Worm (Caenorhabditis elegans) whole organism, young adult: ENCODE results near the gene crb-1.

Experiments
- B0035.1 ChIP-seq: sonication (generic microtip); optimal IDR thresholded peaks from 2 replicates; lab custom pipeline; 2016; ENCODE audit warnings: missing genetic modification characterization, mild to moderate bottlenecking, missing compliant biosample characterization, missing genotype, missing genetic modification reagents
- B0261.1 ChIP-seq: sonication (generic microtip); optimal IDR thresholded peaks from 2 replicates; lab custom pipeline; 2016; ENCODE audit warnings: mild to moderate bottlenecking, missing genetic modification characterization, moderate library complexity, missing compliant biosample characterization
- C17E4.6 ChIP-seq: fragments of 200-800 bp; sonication (Bioruptor generic); IDR thresholded peaks from 2 replicates; pipeline ENCODE4 v1.3.6; 2022; ENCODE audit warnings: missing genetic modification reagents, missing genetic modification characterization, missing compliant biosample characterization
- F10E7.11 ChIP-seq: sonication (generic microtip); optimal IDR thresholded peaks from 2 replicates; lab custom pipeline; 2017; ENCODE audit warnings: mild to moderate bottlenecking, missing genetic modification characterization, moderate library complexity, missing compliant biosample characterization
- F37B4.10 ChIP-seq: fragments of 200-800 bp; sonication (Bioruptor generic); IDR thresholded peaks from 2 replicates; pipeline ENCODE4 v1.3.6; 2022; ENCODE audit warnings: missing genetic modification characterization, missing compliant biosample characterization
- K12H6.12 ChIP-seq: fragments of 200-800 bp; sonication (Bioruptor generic); optimal IDR thresholded peaks from 2 replicates; lab custom pipeline; 2018; ENCODE audit warnings: mild to moderate bottlenecking, missing genetic modification characterization, missing compliant biosample characterization
- T26A5.8 ChIP-seq: sonication (generic microtip); optimal IDR thresholded peaks from 2 replicates; lab custom pipeline; 2016; ENCODE audit warnings: missing genetic modification characterization, missing compliant biosample characterization
- Y56A3A.18 ChIP-seq: fragments of 200-800 bp; sonication (Bioruptor generic); IDR thresholded peaks from 2 replicates; pipeline ENCODE4 v1.3.6; 2022; ENCODE audit warnings: missing genetic modification reagents, missing genetic modification characterization, missing compliant biosample characterization
- Y67H2A.10 ChIP-seq: fragments of 200-800 bp; sonication (Bioruptor generic); conservative IDR thresholded peaks from 2 replicates; pipeline ENCODE4 v1.3.6; 2022; ENCODE audit warnings: missing genetic modification reagents, missing genetic modification characterization, missing compliant biosample characterization
- Y95B8A.8 ChIP-seq: fragments of 200-800 bp; sonication (Bioruptor generic); IDR thresholded peaks from 2 replicates; pipeline ENCODE4 v1.3.6; 2022; ENCODE audit warnings: missing genetic modification reagents, missing genetic modification characterization, missing compliant biosample characterization
- ZK185.1 ChIP-seq: sonication (generic microtip); optimal IDR thresholded peaks from 2 replicates; lab custom pipeline; 2016; ENCODE audit warnings: mild to moderate bottlenecking, missing genetic modification characterization, missing compliant biosample characterization; ENCODE audit not compliant: poor library complexity, severe bottlenecking
- aptf-3 ChIP-seq: fragments of 200-800 bp; sonication (Bioruptor generic); IDR thresholded peaks from 2 replicates; pipeline ENCODE4 v1.3.6; 2022; ENCODE audit warnings: missing genetic modification characterization, missing compliant biosample characterization
- athp-1 ChIP-seq: sonication (generic microtip); optimal IDR thresholded peaks from 2 replicates; lab custom pipeline; 2017; ENCODE audit warnings: mild to moderate bottlenecking, missing genetic modification characterization, missing compliant biosample characterization
- attf-5 ChIP-seq: fragments of 200-800 bp; sonication (Bioruptor generic); optimal IDR thresholded peaks from 2 replicates; lab custom pipeline; 2018; ENCODE audit warnings: mild to moderate bottlenecking, missing genetic modification characterization, missing compliant biosample characterization
- attf-6 ChIP-seq: fragments of 200-800 bp; sonication (Bioruptor generic); IDR thresholded peaks from 2 replicates; pipeline ENCODE4 v1.3.6; 2022; ENCODE audit warnings: missing genetic modification reagents, missing genetic modification characterization, missing compliant biosample characterization
- bed-1 ChIP-seq: fragments of 200-800 bp; sonication (Bioruptor generic); IDR thresholded peaks from 2 replicates; pipeline ENCODE4 v1.3.6; 2022; ENCODE audit warnings: missing genetic modification reagents, missing genetic modification characterization, missing compliant biosample characterization
- bed-2 ChIP-seq: fragments of 200-800 bp; sonication (Bioruptor generic); IDR thresholded peaks from 2 replicates; pipeline ENCODE4 v1.3.6; 2022; ENCODE audit warnings: missing genetic modification reagents, missing genetic modification characterization, missing compliant biosample characterization
- ceh-100 ChIP-seq: fragments of 200-800 bp; sonication (Bioruptor generic); IDR thresholded peaks from 2 replicates; pipeline ENCODE4 v1.3.6; 2022; ENCODE audit warnings: missing genetic modification reagents, missing genetic modification characterization, missing compliant biosample characterization
- ceh-27 ChIP-seq: fragments of 200-800 bp; sonication (Bioruptor generic); optimal IDR thresholded peaks from 2 replicates; lab custom pipeline; 2018; ENCODE audit warnings: mild to moderate bottlenecking, missing genetic modification characterization, moderate library complexity, missing compliant biosample characterization
- ceh-40 ChIP-seq: fragments of 200-800 bp; sonication (Bioruptor generic); IDR thresholded peaks from 2 replicates; pipeline ENCODE4 v1.3.6; 2022; ENCODE audit warnings: missing genetic modification characterization, missing compliant biosample characterization
- ceh-58 ChIP-seq: fragments of 200-800 bp; sonication (Bioruptor generic); IDR thresholded peaks from 2 replicates; pipeline ENCODE4 v1.3.6; 2022; ENCODE audit warnings: missing genetic modification characterization, missing compliant biosample characterization
- ceh-79 ChIP-seq: sonication (generic microtip); optimal IDR thresholded peaks from 2 replicates; lab custom pipeline; 2017; ENCODE audit warnings: mild to moderate bottlenecking, missing genetic modification characterization, missing compliant biosample characterization
- die-1 ChIP-seq: sonication (generic microtip); optimal IDR thresholded peaks from 2 replicates; lab custom pipeline; 2016; ENCODE audit warnings: missing genotype, mild to moderate bottlenecking, missing genetic modification characterization, missing compliant biosample characterization
- dox-1 ChIP-seq: fragments of 200-800 bp; sonication (Bioruptor generic); IDR thresholded peaks from 2 replicates; pipeline ENCODE4 v1.3.6; 2022; ENCODE audit warnings: missing genetic modification reagents, missing genetic modification characterization, missing compliant biosample characterization
- egrh-3 ChIP-seq: fragments of 200-800 bp; sonication (Bioruptor generic); IDR thresholded peaks from 2 replicates; pipeline ENCODE4 v1.3.6; 2022; ENCODE audit warnings: missing genetic modification reagents, missing genetic modification characterization, missing compliant biosample characterization
- fkh-3 ChIP-seq: sonication (generic microtip); optimal IDR thresholded peaks from 2 replicates; lab custom pipeline; 2016; ENCODE audit warnings: mild to moderate bottlenecking, missing genetic modification characterization, missing compliant biosample characterization
- hmg-1.2 ChIP-seq: fragments of 200-800 bp; sonication (Bioruptor generic); IDR thresholded peaks from 2 replicates; pipeline ENCODE4 v1.3.6; 2022; ENCODE audit warnings: missing genetic modification reagents, missing genetic modification characterization, missing compliant biosample characterization
- hsf-1 ChIP-seq: fragments of 200-800 bp; sonication (Bioruptor generic); IDR thresholded peaks from 2 replicates; pipeline ENCODE4 v1.3.6; 2022; ENCODE audit warnings: missing genetic modification reagents, missing genetic modification characterization, missing compliant biosample characterization
- lag-1 ChIP-seq: fragments of 200-800 bp; sonication (Bioruptor generic); IDR thresholded peaks from 2 replicates; pipeline ENCODE4 v1.3.6; 2022; ENCODE audit warnings: missing genetic modification reagents, missing genetic modification characterization, missing compliant biosample characterization
- lin-26 ChIP-seq: fragments of 200-800 bp; sonication (Bioruptor generic); IDR thresholded peaks from 2 replicates; pipeline ENCODE4 v1.3.6; 2022; ENCODE audit warnings: missing genetic modification reagents, missing genetic modification characterization, missing compliant biosample characterization
- lin-35 ChIP-seq, 3 experiments: fragments of 150-350 bp in 2 of 3; sonication (generic microtip) in 1 of 3; optimal IDR thresholded peaks; 2 replicates each; lab custom pipeline; 2014 to 2018; ENCODE audit warnings: missing biosample characterization in 3 of 3, missing genetic modification characterization in 3 of 3, missing genetic modification reagents in 3 of 3
- lsy-27 ChIP-seq: sonication (generic microtip); optimal IDR thresholded peaks from 2 replicates; lab custom pipeline; 2017; ENCODE audit warnings: missing genetic modification characterization, mild to moderate bottlenecking, missing compliant biosample characterization, antibody characterized with exemption, missing genotype, borderline replicate concordance; ENCODE audit not compliant: insufficient read depth
- nhr-179 ChIP-seq: sonication (generic microtip); optimal IDR thresholded peaks from 2 replicates; lab custom pipeline; 2016; ENCODE audit warnings: mild to moderate bottlenecking, missing genetic modification characterization, missing compliant biosample characterization
- nhr-80 ChIP-seq: sonication (generic microtip); optimal IDR thresholded peaks from 2 replicates; lab custom pipeline; 2016; ENCODE audit warnings: missing genetic modification characterization, missing compliant biosample characterization
- pbrm-1 ChIP-seq: fragments of 200-800 bp; sonication (Bioruptor generic); IDR thresholded peaks from 2 replicates; pipeline ENCODE4 v1.3.6; 2022; ENCODE audit warnings: missing genetic modification reagents, missing genetic modification characterization, missing compliant biosample characterization
- pha-4 ChIP-seq: fragments of 150-350 bp; sonication (generic microtip); optimal IDR thresholded peaks from 2 replicates; lab custom pipeline; 2014; ENCODE audit warnings: missing biosample characterization, missing genetic modification reagents, missing genetic modification characterization
- rcor-1 ChIP-seq: fragments of 200-800 bp; sonication (Bioruptor generic); IDR thresholded peaks from 2 replicates; pipeline ENCODE4 v1.3.6; 2022; ENCODE audit warnings: missing genetic modification reagents, missing genetic modification characterization, missing compliant biosample characterization
- repo-1 ChIP-seq: sonication (generic microtip); optimal IDR thresholded peaks from 2 replicates; lab custom pipeline; 2017; ENCODE audit warnings: mild to moderate bottlenecking, missing genetic modification characterization, missing compliant biosample characterization
- snpc-1.3 ChIP-seq: sonication (generic microtip); optimal IDR thresholded peaks from 2 replicates; lab custom pipeline; 2017; ENCODE audit warnings: missing genetic modification characterization, mild to moderate bottlenecking, missing compliant biosample characterization, antibody characterized with exemption, moderate library complexity, missing genotype, missing genetic modification reagents; ENCODE audit not compliant: insufficient read depth
- snpc-3.4 ChIP-seq: sonication (generic microtip); optimal IDR thresholded peaks from 2 replicates; lab custom pipeline; 2017; ENCODE audit warnings: missing genetic modification characterization, mild to moderate bottlenecking, missing compliant biosample characterization, antibody characterized with exemption, moderate library complexity, missing genotype, missing genetic modification reagents
- somi-1 ChIP-seq: fragments of 200-800 bp; sonication (Bioruptor generic); optimal IDR thresholded peaks from 2 replicates; lab custom pipeline; 2018; ENCODE audit warnings: mild to moderate bottlenecking, missing genetic modification characterization, missing compliant biosample characterization
- tlf-1 ChIP-seq: fragments of 200-800 bp; sonication (Bioruptor generic); optimal IDR thresholded peaks from 2 replicates; lab custom pipeline; 2018; ENCODE audit warnings: mild to moderate bottlenecking, missing genetic modification characterization, missing compliant biosample characterization
- unc-62 ChIP-seq: fragments of 150-350 bp; optimal IDR thresholded peaks from 2 replicates; lab custom pipeline; 2014; ENCODE audit warnings: missing biosample characterization, missing genetic modification reagents, missing genetic modification characterization
- ztf-6 ChIP-seq: fragments of 200-800 bp; sonication (Bioruptor generic); IDR thresholded peaks from 2 replicates; pipeline ENCODE4 v1.3.6; 2022; ENCODE audit warnings: missing genetic modification reagents, missing genetic modification characterization, missing compliant biosample characterization

crb-1 gene

DNA sequence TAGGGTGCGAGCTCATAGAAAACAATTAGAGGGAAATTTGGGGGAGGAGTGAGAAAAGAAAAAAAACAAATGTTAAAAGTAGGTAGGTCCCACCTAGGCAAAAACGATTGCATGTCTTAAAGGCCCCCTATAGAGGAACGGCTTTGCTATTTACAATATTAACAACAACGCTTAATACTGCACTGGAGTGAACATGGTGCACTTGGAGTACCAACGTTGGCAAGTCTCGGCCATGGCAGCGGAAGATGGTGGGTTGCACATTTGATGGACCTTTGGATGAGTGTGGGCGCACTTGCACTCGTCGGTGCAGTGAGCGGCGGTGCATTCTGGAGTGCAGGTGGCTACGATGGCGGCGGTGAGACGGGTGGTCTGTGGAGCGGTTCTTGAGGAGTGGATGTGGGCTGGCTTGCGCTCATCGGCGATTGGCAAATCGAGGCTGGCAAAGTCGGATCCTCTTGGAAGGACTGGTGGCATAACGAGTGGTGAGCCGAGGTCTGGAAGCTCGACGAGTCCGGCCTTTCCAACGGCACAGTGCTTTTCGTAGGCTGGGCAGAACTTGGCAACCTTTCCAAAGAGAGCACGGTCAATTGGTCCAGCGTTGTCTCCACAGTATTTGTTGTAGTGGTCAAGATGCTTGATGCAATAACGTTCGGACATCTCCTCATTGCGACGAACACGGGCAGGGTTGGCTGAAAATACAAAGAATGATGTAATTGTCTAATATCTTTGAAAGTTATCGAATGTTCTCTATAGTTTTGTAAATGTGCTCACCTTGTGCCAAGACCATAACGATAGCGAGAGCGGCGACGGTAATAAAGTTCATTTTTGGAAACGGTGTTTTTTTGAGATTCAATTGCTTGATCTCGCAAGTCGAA, 7.0 kb upstream of the crb-1 start (continued):
- no peak for TF ChIP-seq nhr-179 (tag; lab: Kevin White, UChicago)
- TF ChIP-seq nhr-80 (tag; lab: Kevin White, UChicago), result no peak
- no peak for TF ChIP-seq lsy-27 (tag; lab: Kevin White, UChicago)
- TF ChIP-seq repo-1, result peak; percentile 41
- no peak for TF ChIP-seq pha-4 (tag; lab: Kevin White, UChicago)
- peak; percentile 2 for TF ChIP-seq ceh-27 (GFP tag; lab: Kevin White, UChicago)
- TF ChIP-seq fkh-3 (tag; lab: Kevin White, UChicago), result no peak
- TF ChIP-seq attf-6 (GFP tag; lab: Robert Waterston, UW), result no peak
- TF ChIP-seq Y67H2A.10 (GFP tag; lab: Robert Waterston, UW), result no peak

DNA sequence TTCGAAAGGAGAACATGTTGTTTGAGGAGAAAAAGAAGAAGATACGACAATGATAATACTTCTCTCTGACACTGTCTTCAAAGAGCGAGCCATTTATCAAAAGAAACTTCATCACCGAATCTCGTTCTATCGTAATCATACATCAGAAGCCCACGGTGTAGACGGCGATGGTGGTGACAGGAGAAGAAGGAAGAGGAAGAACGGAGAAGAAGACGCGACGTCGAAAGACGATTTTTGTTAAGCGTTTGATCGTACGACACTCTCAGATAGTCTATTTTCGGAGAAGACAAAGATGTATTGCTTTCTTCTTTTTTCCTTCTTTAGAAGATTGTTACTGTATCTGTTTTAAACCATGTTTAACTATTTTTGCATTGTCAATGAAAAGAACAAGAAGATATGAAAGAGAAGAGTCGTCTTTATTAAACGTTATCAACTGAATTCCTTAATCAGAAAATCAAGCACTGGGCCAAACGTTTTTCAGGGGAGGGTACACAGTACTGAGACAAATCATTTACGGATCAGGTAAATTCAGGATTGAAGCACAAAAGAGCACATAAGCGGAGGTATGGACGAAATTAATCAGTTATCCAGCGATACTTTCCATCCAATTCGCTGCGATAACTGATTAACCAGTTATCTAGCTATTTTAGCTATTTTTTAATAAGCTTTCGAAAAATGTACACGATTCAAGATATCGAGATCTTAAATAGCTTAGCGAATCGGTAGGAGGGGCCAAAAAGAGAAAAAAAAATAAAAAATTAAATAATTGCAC, 6.2 kb upstream of the crb-1 start:
- no peak for TF ChIP-seq unc-62
- no peak for TF ChIP-seq bed-2 (GFP tag; lab: Robert Waterston, UW)
- no peak for TF ChIP-seq T26A5.8 (tag; lab: Kevin White, UChicago)
- no peak for TF ChIP-seq ceh-58
- TF ChIP-seq C17E4.6 (GFP tag; lab: Robert Waterston, UW), result no peak
- TF ChIP-seq ceh-79 (tag; lab: Kevin White, UChicago), result no peak
- no peak for TF ChIP-seq hmg-1.2 (GFP tag; lab: Robert Waterston, UW)
- no peak for TF ChIP-seq hsf-1 (GFP tag; lab: Robert Waterston, UW)
- TF ChIP-seq aptf-3 (GFP tag; lab: Robert Waterston, UW), result no peak
- TF ChIP-seq egrh-3 (GFP tag; lab: Robert Waterston, UW), result no peak
- TF ChIP-seq F10E7.11 (tag; lab: Kevin White, UChicago), result no peak
- TF ChIP-seq somi-1 (GFP tag; lab: Kevin White, UChicago), result peak; percentile 11
- no peak for TF ChIP-seq snpc-3.4 (tag; lab: Kevin White, UChicago)
- TF ChIP-seq F37B4.10 (GFP tag; lab: Robert Waterston, UW), result no peak
- TF ChIP-seq snpc-1.3 (tag; lab: Kevin White, UChicago), result no peak
- no peak for TF ChIP-seq K12H6.12
- 0 out of 2 replicates have a peak, but pooled peaks have one; percentile 14 for TF ChIP-seq ceh-40 (GFP tag; lab: Robert Waterston, UW)
- TF ChIP-seq dox-1, result no peak
- peak; percentile 28 for TF ChIP-seq ZK185.1 (tag; lab: Kevin White, UChicago)
- no peak for TF ChIP-seq B0261.1
- peak; percentile 34; the same call in 1 of the 2 replicates for TF ChIP-seq pbrm-1 (GFP tag; lab: Robert Waterston, UW)
- TF ChIP-seq rcor-1 (GFP tag; lab: Robert Waterston, UW), result no peak
- no peak for TF ChIP-seq B0035.1 (tag; lab: Kevin White, UChicago)
- no peak for TF ChIP-seq attf-5 (GFP tag; lab: Kevin White, UChicago)
- peak in 1 of 3 experiments; percentile 18 for TF ChIP-seq lin-35 (GFP tag; optimal IDR thresholded peaks at IDR 0.05; lab: Kevin White, UChicago)
- no peak for TF ChIP-seq tlf-1 (GFP tag; lab: Kevin White, UChicago)
- TF ChIP-seq ceh-100 (GFP tag; lab: Robert Waterston, UW), result no peak
- TF ChIP-seq lag-1 (GFP tag; lab: Robert Waterston, UW), result no peak
- TF ChIP-seq nhr-179 (tag; lab: Kevin White, UChicago), result no peak
- peak; percentile 57; the same call in 1 of the 2 replicates for TF ChIP-seq lin-26 (GFP tag; lab: Robert Waterston, UW)
- no peak for TF ChIP-seq bed-1 (GFP tag; lab: Robert Waterston, UW)
- 0 out of 2 replicates have a peak, but pooled peaks have one; percentile 7 for TF ChIP-seq Y56A3A.18
- no peak for TF ChIP-seq die-1 (tag; lab: Kevin White, UChicago)
- TF ChIP-seq athp-1, result no peak
- TF ChIP-seq ztf-6 (GFP tag; lab: Robert Waterston, UW), result no peak
- no peak for TF ChIP-seq Y67H2A.10 (GFP tag; lab: Robert Waterston, UW)
- no peak for TF ChIP-seq Y95B8A.8 (GFP tag; lab: Robert Waterston, UW)
